Fruit fly (Drosophila melanogaster): ENCODE results near the gene CG7080.

CG7080 gene

dm6 chr3R:22356464-22357410, 27.6 kb downstream of the CG7080 start, which contains the start of gene Sar1:
TSS of gene Sar1 (plus strand) at chr3R:22356685.
- TF ChIP-seq CTCF (optimal IDR thresholded peaks at IDR 0.05): peak; percentile 72 to 77
- TF ChIP-seq CG8478 (optimal IDR thresholded peaks at IDR 0.05): no peak

- TF ChIP-seq CG8478 (optimal IDR thresholded peaks at IDR 0.05) (no peak), CTCF (optimal IDR thresholded peaks at IDR 0.05) (no peak)
These were observed 28.8 kb downstream of the CG7080 start for dm6 chr3R:22357942-22358341.

dm6 chr3R:22358810-22359209, 29.7 kb downstream of the CG7080 start:
- TF ChIP-seq CTCF (optimal IDR thresholded peaks at IDR 0.05): no peak
- no peak for TF ChIP-seq CG8478 (optimal IDR thresholded peaks at IDR 0.05)

- TF ChIP-seq CTCF (optimal IDR thresholded peaks at IDR 0.05) (peak in 1 of 2 experiments; percentile 32), CG8478 (optimal IDR thresholded peaks at IDR 0.05) (no peak)
These were observed 33.3 kb downstream of the CG7080 start, which contains the start of the genes JMJD6, CG7071 and Muted for dm6 chr3R:22362218-22362907. TSS of gene JMJD6 (minus strand) at chr3R:22362371. TSS of gene CG7071 (plus strand) at chr3R:22362620. TSS of gene Muted (plus strand) at chr3R:22362620.

- TF ChIP-seq CTCF (optimal IDR thresholded peaks at IDR 0.05) (no peak), CG8478 (optimal IDR thresholded peaks at IDR 0.05) (no peak)
These were observed 36.6 kb downstream of the CG7080 start, which contains the start of gene CG5382 for dm6 chr3R:22365660-22366195. TSS of gene CG5382 (minus strand) at chr3R:22365983.

dm6 chr3R:22367126-22368076, 38.3 kb downstream of the CG7080 start, which contains the start of the genes Polr3F and PyK:
TSS of gene Polr3F (minus strand) at chr3R:22367373.
TSS of gene PyK (plus strand) at chr3R:22367536.
- no peak for TF ChIP-seq CTCF (optimal IDR thresholded peaks at IDR 0.05)
- no peak for TF ChIP-seq CG8478 (optimal IDR thresholded peaks at IDR 0.05)

dm6 chr3R:22368077-22368776, 39.1 kb downstream of the CG7080 start:
- TF ChIP-seq CTCF (optimal IDR thresholded peaks at IDR 0.05) (no peak), CG8478 (optimal IDR thresholded peaks at IDR 0.05) (no peak)

- TF ChIP-seq CG8478 (optimal IDR thresholded peaks at IDR 0.05): no peak
- TF ChIP-seq CTCF (optimal IDR thresholded peaks at IDR 0.05): no peak
These were observed 39.7 kb downstream of the CG7080 start for dm6 chr3R:22368777-22369214.

dm6 chr3R:22372535-22372934, 43.4 kb downstream of the CG7080 start, which contains the start of gene CG7069:
TSS of gene CG7069 (plus strand) at chr3R:22372835.
- no peak for TF ChIP-seq CG8478 (optimal IDR thresholded peaks at IDR 0.05)
- no peak for TF ChIP-seq CTCF (optimal IDR thresholded peaks at IDR 0.05)

dm6 chr3R:22375674-22376073, 46.6 kb downstream of the CG7080 start, which contains the start of gene CG18596:
TSS of gene CG18596 (plus strand) at chr3R:22375923.
- TF ChIP-seq CTCF (optimal IDR thresholded peaks at IDR 0.05) (no peak), CG8478 (optimal IDR thresholded peaks at IDR 0.05) (no peak)

dm6 chr3R:22379942-22380341, 50.8 kb downstream of the CG7080 start, which contains the start of gene CG34149:
TSS of gene CG34149 (plus strand) at chr3R:22380128.
- no peak for TF ChIP-seq CG8478 (optimal IDR thresholded peaks at IDR 0.05)
- no peak for TF ChIP-seq CTCF (optimal IDR thresholded peaks at IDR 0.05)
